Worm (Caenorhabditis elegans): ENCODE measurements around the gene C05C9.3.

DNA sequence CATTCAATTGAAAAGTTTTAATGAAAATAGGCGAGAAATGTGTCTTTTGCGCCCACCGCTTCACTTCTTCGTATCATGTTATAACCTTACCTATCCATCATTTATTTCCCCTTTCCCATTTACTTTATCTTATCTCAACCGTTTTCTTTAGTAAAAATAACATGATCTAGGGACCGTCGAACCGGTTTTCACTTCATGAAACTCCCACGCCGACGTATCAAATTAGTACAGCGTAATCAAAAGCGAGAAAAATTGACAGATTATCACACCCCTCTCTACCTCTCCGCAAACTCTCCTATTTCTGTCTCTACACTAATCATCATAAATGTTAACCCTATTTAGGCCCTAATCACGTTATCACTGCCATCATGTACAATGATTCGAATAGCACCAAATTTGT, 15.6 kb downstream of the C05C9.3 start:
- no peak for TF ChIP-seq elt-1 (tag; optimal IDR thresholded peaks at IDR 0.05)
- no peak for TF ChIP-seq unc-62 (GFP tag; optimal IDR thresholded peaks at IDR 0.05)
- TF ChIP-seq ama-1 (optimal IDR thresholded peaks at IDR 0.05): no peak
- no peak for TF ChIP-seq mbf-1 (tag; optimal IDR thresholded peaks at IDR 0.05)
- TF ChIP-seq alr-1 (tag; optimal IDR thresholded peaks at IDR 0.05): no peak
- no peak for TF ChIP-seq lsy-2 (tag; optimal IDR thresholded peaks at IDR 0.05)
- no peak for TF ChIP-seq nhr-10 (tag; optimal IDR thresholded peaks at IDR 0.05)
- no peak for TF ChIP-seq nhr-77 (tag; optimal IDR thresholded peaks at IDR 0.05)
- TF ChIP-seq lin-39 (tag; optimal IDR thresholded peaks at IDR 0.05): no peak
- no peak for TF ChIP-seq ZK546.5 (tag; optimal IDR thresholded peaks at IDR 0.05)
- TF ChIP-seq ceh-82 (tag; optimal IDR thresholded peaks at IDR 0.05): no peak
- TF ChIP-seq blmp-1 (tag; optimal IDR thresholded peaks at IDR 0.05; ENCODE audit: insufficient read depth): peak; percentile 3
- TF ChIP-seq nhr-11 (tag; optimal IDR thresholded peaks at IDR 0.05): no peak
- no peak for TF ChIP-seq skn-1 (tag; optimal IDR thresholded peaks at IDR 0.05)

Data from whole organism, L2 larva.